Fruit fly (Drosophila melanogaster): Measurements from ENCODE around the gene CG13603.

Gene CG13603

dm6 chr3R:23942550-23942949 lies 43.8 kb downstream of the CG13603 start:
- no peak for TF ChIP-seq dmrt93B (GFP tag; optimal IDR thresholded peaks at IDR 0.05)

dm6 chr3R:23941643-23942424 lies 44.5 kb downstream of the CG13603 start:
- TF ChIP-seq woc (GFP tag; optimal IDR thresholded peaks at IDR 0.05) (peak; percentile 29), Rel (GFP tag; optimal IDR thresholded peaks at IDR 0.05) (peak; percentile 19), Rel (tag; optimal IDR thresholded peaks at IDR 0.05) (peak; percentile 71), rgr (GFP tag; optimal IDR thresholded peaks at IDR 0.05) (peak; percentile 2), ey (GFP tag; optimal IDR thresholded peaks at IDR 0.05) (peak; percentile 21), foxo (GFP tag; optimal IDR thresholded peaks at IDR 0.05) (peak; percentile 34 to 50), Dfd (GFP tag; optimal IDR thresholded peaks at IDR 0.05) (no peak), h (GFP tag; optimal IDR thresholded peaks at IDR 0.05) (peak; percentile 30), Hnf4 (GFP tag; optimal IDR thresholded peaks at IDR 0.05) (peak; percentile 20), fru (GFP tag; optimal IDR thresholded peaks at IDR 0.05) (peak; percentile 30), tai (GFP tag; optimal IDR thresholded peaks at IDR 0.05) (no peak)

dm6 chr3R:23940840-23941364 lies 45.5 kb downstream of the CG13603 start:
- TF ChIP-seq CG32264 (GFP tag; optimal IDR thresholded peaks at IDR 0.05) (no peak), lola (GFP tag; optimal IDR thresholded peaks at IDR 0.05) (no peak), dmrt93B (GFP tag; optimal IDR thresholded peaks at IDR 0.05) (peak; percentile 7)

dm6 chr3R:23939921-23940839 lies 46.2 kb downstream of the CG13603 start:
- TF ChIP-seq rgr (GFP tag; optimal IDR thresholded peaks at IDR 0.05) (peak; percentile 39), dmrt93B (GFP tag; optimal IDR thresholded peaks at IDR 0.05) (peak; percentile 26), HLH106 (tag; optimal IDR thresholded peaks at IDR 0.05) (no peak), Rel (GFP tag; optimal IDR thresholded peaks at IDR 0.05) (no peak), Rel (tag; optimal IDR thresholded peaks at IDR 0.05) (no peak), OdsH (GFP tag; optimal IDR thresholded peaks at IDR 0.05) (peak; percentile 54), CG9705 (GFP tag; optimal IDR thresholded peaks at IDR 0.05) (peak; percentile 11), Hnf4 (GFP tag; optimal IDR thresholded peaks at IDR 0.05) (peak; percentile 38), brk (GFP tag; optimal IDR thresholded peaks at IDR 0.05) (no peak), sv (GFP tag; optimal IDR thresholded peaks at IDR 0.05) (peak; percentile 71), Hr83 (GFP tag; optimal IDR thresholded peaks at IDR 0.05; ENCODE audit: poor library complexity, severe bottlenecking) (peak; percentile 80), Jra (GFP tag; optimal IDR thresholded peaks at IDR 0.05) (peak; percentile 12), ey (GFP tag; optimal IDR thresholded peaks at IDR 0.05) (no peak), h (GFP tag; optimal IDR thresholded peaks at IDR 0.05) (peak; percentile 32)

dm6 chr3R:23938564-23939122 lies 47.7 kb downstream of the CG13603 start:
- TF ChIP-seq OdsH (GFP tag; optimal IDR thresholded peaks at IDR 0.05) (no peak), Rel (GFP tag; optimal IDR thresholded peaks at IDR 0.05) (no peak), Rel (tag; optimal IDR thresholded peaks at IDR 0.05) (peak; percentile 41), usp (GFP tag; optimal IDR thresholded peaks at IDR 0.05) (no peak)

Data from whole organism, wandering third instar larva.